Worm (Caenorhabditis elegans): ENCODE results near the gene utp-20.

DNA sequence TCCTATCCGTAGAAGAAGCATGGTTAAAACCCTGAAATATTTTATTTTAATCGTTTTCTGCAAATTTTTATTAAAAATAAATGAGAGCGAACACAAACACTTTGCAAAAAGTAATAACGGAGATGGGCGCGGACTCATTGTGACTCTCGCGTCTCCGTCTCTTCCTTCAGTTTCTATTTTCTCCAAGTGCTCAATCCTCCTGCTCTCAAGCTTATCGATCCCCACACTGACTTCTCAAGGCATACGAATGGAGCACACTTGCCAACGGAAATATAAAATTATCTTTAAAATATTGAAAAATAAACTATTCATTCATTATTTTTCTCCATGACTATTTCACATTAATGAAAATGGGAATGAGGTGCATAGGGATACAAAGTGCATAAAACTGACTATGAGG is 61.9 kb downstream of the utp-20 start, which contains the start of gene dnj-8:
- TF ChIP-seq lin-13 (GFP tag; optimal IDR thresholded peaks at IDR 0.05) (no peak), nhr-23 (tag; optimal IDR thresholded peaks at IDR 0.05) (no peak), skn-1 (tag; optimal IDR thresholded peaks at IDR 0.05) (no peak), unc-62 (GFP tag; optimal IDR thresholded peaks at IDR 0.05) (no peak), nhr-6 (tag; optimal IDR thresholded peaks at IDR 0.05) (no peak), mdl-1 (tag; optimal IDR thresholded peaks at IDR 0.05) (no peak)
